Worm (Caenorhabditis elegans): ENCODE results near the gene his-37.

his-37 gene

ce11 chrV:9556668-9557067, 9.8 kb downstream of the his-37 start:
- TF ChIP-seq elt-3 (tag; optimal IDR thresholded peaks at IDR 0.05) (no peak), unc-120 (tag; optimal IDR thresholded peaks at IDR 0.05; ENCODE audit: poor library complexity, severe bottlenecking) (no peak), nhr-2 (tag; optimal IDR thresholded peaks at IDR 0.05) (no peak), nhr-28 (tag; optimal IDR thresholded peaks at IDR 0.05) (no peak), ham-2 (GFP tag; optimal IDR thresholded peaks at IDR 0.05) (no peak), ceh-43 (GFP tag; optimal IDR thresholded peaks at IDR 0.05) (no peak), tbx-8 (GFP tag; optimal IDR thresholded peaks at IDR 0.05) (no peak), ceh-39 (tag; optimal IDR thresholded peaks at IDR 0.05) (no peak), ces-1 (GFP tag; optimal IDR thresholded peaks at IDR 0.05) (no peak), blmp-1 (tag; optimal IDR thresholded peaks at IDR 0.05) (no peak), lsy-2 (tag; optimal IDR thresholded peaks at IDR 0.05) (no peak), mep-1 (tag; optimal IDR thresholded peaks at IDR 0.05) (no peak), elt-1 (tag; optimal IDR thresholded peaks at IDR 0.05; ENCODE audit: borderline replicate concordance, insufficient read depth) (no peak), mab-5 (tag; optimal IDR thresholded peaks at IDR 0.05) (no peak), sem-2 (GFP tag; optimal IDR thresholded peaks at IDR 0.05) (no peak), cnd-1 (tag; optimal IDR thresholded peaks at IDR 0.05) (no peak), pha-4 (tag; optimal IDR thresholded peaks at IDR 0.05) (no peak), zip-8 (tag; optimal IDR thresholded peaks at IDR 0.05) (no peak)

- TF ChIP-seq sptf-1 (tag; optimal IDR thresholded peaks at IDR 0.05) (peak; percentile 5), mep-1 (tag; optimal IDR thresholded peaks at IDR 0.05) (no peak), ces-1 (GFP tag; optimal IDR thresholded peaks at IDR 0.05) (peak; percentile 91)
These were observed 14.8 kb downstream of the his-37 start, which contains the start of gene rgef-1 for ce11 chrV:9561624-9562179. rgef-1 (minus strand) TSS chrV:9561674.

ce11 chrV:9563585-9563984, 16.7 kb downstream of the his-37 start:
- TF ChIP-seq zip-8 (tag; optimal IDR thresholded peaks at IDR 0.05), result peak; percentile 50
- TF ChIP-seq drap-1 (GFP tag; optimal IDR thresholded peaks at IDR 0.05), result no peak

- TF ChIP-seq ces-1 (GFP tag; optimal IDR thresholded peaks at IDR 0.05), result no peak
- no peak for TF ChIP-seq snpc-4 (tag; optimal IDR thresholded peaks at IDR 0.05)
- no peak for TF ChIP-seq flh-1 (GFP tag; optimal IDR thresholded peaks at IDR 0.05)
- TF ChIP-seq unc-120 (tag; optimal IDR thresholded peaks at IDR 0.05; ENCODE audit: poor library complexity, severe bottlenecking), result no peak
- no peak for TF ChIP-seq mab-5 (tag; optimal IDR thresholded peaks at IDR 0.05)
- TF ChIP-seq ceh-43 (GFP tag; optimal IDR thresholded peaks at IDR 0.05), result no peak
- no peak for TF ChIP-seq unc-62 (GFP tag; optimal IDR thresholded peaks at IDR 0.05)
These were observed 21.8 kb downstream of the his-37 start, which contains the start of gene F25B3.4 for ce11 chrV:9568707-9569106. F25B3.4 (minus strand) TSS chrV:9568807.

- no peak for TF ChIP-seq ceh-39 (tag; optimal IDR thresholded peaks at IDR 0.05)
- TF ChIP-seq mep-1 (tag; optimal IDR thresholded peaks at IDR 0.05), result no peak
- TF ChIP-seq elt-1 (tag; optimal IDR thresholded peaks at IDR 0.05; ENCODE audit: borderline replicate concordance, insufficient read depth), result no peak
These were observed 23.3 kb downstream of the his-37 start, which contains the start of gene F25B3.5 for ce11 chrV:9570197-9570596. F25B3.5 (minus strand) TSS chrV:9570297.

- TF ChIP-seq cnd-1 (tag; optimal IDR thresholded peaks at IDR 0.05) (no peak), nhr-28 (tag; optimal IDR thresholded peaks at IDR 0.05) (no peak), nhr-237 (tag; optimal IDR thresholded peaks at IDR 0.05) (no peak), drap-1 (GFP tag; optimal IDR thresholded peaks at IDR 0.05) (no peak), lin-13 (tag; optimal IDR thresholded peaks at IDR 0.05) (no peak), bed-3 (GFP tag; optimal IDR thresholded peaks at IDR 0.05) (no peak), mab-5 (tag; optimal IDR thresholded peaks at IDR 0.05) (no peak), M03D4.4 (tag; optimal IDR thresholded peaks at IDR 0.05) (no peak), blmp-1 (tag; optimal IDR thresholded peaks at IDR 0.05) (no peak), snpc-4 (tag; optimal IDR thresholded peaks at IDR 0.05) (no peak), ceh-39 (tag; optimal IDR thresholded peaks at IDR 0.05) (no peak), tbx-8 (GFP tag; optimal IDR thresholded peaks at IDR 0.05) (no peak), lin-32 (GFP tag; optimal IDR thresholded peaks at IDR 0.05) (no peak), nhr-12 (tag; optimal IDR thresholded peaks at IDR 0.05) (no peak), unc-120 (tag; optimal IDR thresholded peaks at IDR 0.05; ENCODE audit: poor library complexity, severe bottlenecking) (no peak)
These were observed 24.2 kb downstream of the his-37 start for ce11 chrV:9571056-9571455.
